Worm (Caenorhabditis elegans) whole organism, midembryonic: Measurements from ENCODE around the gene srsy-2.

ENCODE experiments used
- T22C8.4 ChIP-seq: fragments of 200-800 bp; sonication (Bioruptor generic); IDR thresholded peaks from 2 replicates; pipeline ENCODE4 v1.3.6; 2022; ENCODE audit warnings: missing genetic modification characterization, missing compliant biosample characterization
- cog-1 ChIP-seq: sonication (generic microtip); optimal IDR thresholded peaks from 2 replicates; lab custom pipeline; 2016; ENCODE audit warnings: missing genetic modification characterization, missing compliant biosample characterization
- flt-1 ChIP-seq: fragments of 200-800 bp; sonication (Bioruptor generic); IDR thresholded peaks from 2 replicates; pipeline ENCODE4 v1.3.6; 2022; ENCODE audit warnings: missing genetic modification characterization, missing compliant biosample characterization
- klf-2 ChIP-seq: fragments of 200-800 bp; sonication (Bioruptor generic); conservative IDR thresholded peaks from 2 replicates; pipeline ENCODE4 v1.3.6; 2022; ENCODE audit warnings: missing genetic modification reagents, missing genetic modification characterization, missing compliant biosample characterization
- med-1 ChIP-seq: sonication (generic microtip); optimal IDR thresholded peaks from 2 replicates; lab custom pipeline; 2017; ENCODE audit warnings: missing genetic modification characterization, mild to moderate bottlenecking, missing compliant biosample characterization, antibody characterized with exemption, missing genetic modification reagents; ENCODE audit not compliant: insufficient read depth
- ref-1 ChIP-seq: fragments of 200-800 bp; sonication (Bioruptor generic); conservative IDR thresholded peaks from 2 replicates; pipeline ENCODE4 v1.3.6; 2022; ENCODE audit warnings: missing genetic modification reagents, missing genetic modification characterization, missing compliant biosample characterization
- tab-1 ChIP-seq: fragments of 200-800 bp; sonication (Bioruptor generic); IDR thresholded peaks from 2 replicates; pipeline ENCODE4 v1.3.6; 2022; ENCODE audit warnings: missing genetic modification characterization, missing compliant biosample characterization
- ztf-23 ChIP-seq: fragments of 200-800 bp; sonication (Bioruptor generic); IDR thresholded peaks from 2 replicates; pipeline ENCODE4 v1.3.6; 2022; ENCODE audit warnings: missing genetic modification reagents, missing genetic modification characterization, missing compliant biosample characterization
- ztf-29 ChIP-seq: fragments of 200-800 bp; sonication (Bioruptor generic); IDR thresholded peaks from 2 replicates; pipeline ENCODE4 v1.3.6; 2022; ENCODE audit warnings: missing genetic modification reagents, missing genetic modification characterization, missing compliant biosample characterization

Gene srsy-2

DNA sequence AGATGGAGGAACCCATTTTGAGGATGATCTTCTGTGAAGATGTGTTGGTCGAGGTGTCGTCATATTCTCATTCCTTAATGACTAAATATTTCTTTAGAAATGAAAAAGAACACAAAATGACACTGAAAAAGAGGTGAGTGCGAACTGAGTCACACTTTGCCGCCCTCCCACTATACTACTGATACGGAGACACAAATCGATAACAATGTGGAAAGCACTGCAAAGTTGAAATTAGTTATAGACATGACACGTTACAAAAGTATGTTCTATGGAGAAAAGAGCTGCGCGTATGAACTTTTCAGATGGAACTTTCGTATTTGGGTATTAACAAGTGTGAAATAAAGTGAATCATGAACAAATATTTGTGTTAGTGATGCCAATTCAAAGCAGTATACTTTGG, 17.3 kb upstream of the srsy-2 start, which contains the start of gene tat-4:
Gene tat-4 (minus strand): TSS at position 117 of the 400 bp plus-strand sequence.
- TF ChIP-seq tab-1 (GFP tag; lab: Robert Waterston, UW) (no peak), ref-1 (GFP tag; lab: Robert Waterston, UW) (no peak), T22C8.4 (no peak), med-1 (GFP tag; lab: Kevin White, UChicago) (no peak), ztf-29 (GFP tag; lab: Robert Waterston, UW) (no peak), cog-1 (no peak), klf-2 (GFP tag; lab: Robert Waterston, UW) (no peak), flt-1 (GFP tag; lab: Robert Waterston, UW) (no peak), ztf-23 (GFP tag; lab: Robert Waterston, UW) (no peak)

DNA sequence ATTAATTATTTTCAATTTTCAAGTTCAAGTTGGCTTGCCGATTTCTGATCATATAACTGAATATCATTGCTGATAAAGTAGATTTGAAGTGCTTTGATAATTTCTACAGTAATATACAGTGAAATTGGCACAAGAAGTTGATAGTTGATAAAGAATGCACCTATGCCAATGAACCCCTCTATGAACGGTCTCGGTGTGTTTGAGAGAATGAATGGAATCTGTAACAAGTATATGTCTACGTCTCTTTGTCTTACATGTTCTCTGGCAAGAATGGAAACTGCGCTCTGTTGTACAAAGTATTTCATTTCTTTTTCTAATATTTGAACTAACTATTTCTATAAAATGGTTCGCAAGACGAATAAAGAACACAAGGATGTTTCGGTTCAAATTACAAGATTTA, 14.9 kb upstream of the srsy-2 start, which contains the start of gene T24H7.8:
Gene T24H7.8 (plus strand): TSS at position 301 of the 400 bp plus-strand sequence.
- no peak for TF ChIP-seq cog-1
- no peak for TF ChIP-seq ztf-29 (GFP tag; lab: Robert Waterston, UW)
- no peak for TF ChIP-seq ztf-23 (GFP tag; lab: Robert Waterston, UW)
- TF ChIP-seq med-1 (GFP tag; lab: Kevin White, UChicago), result no peak

ce11 chrII:6236093-6236945, 9.4 kb upstream of the srsy-2 start:
- TF ChIP-seq ref-1 (GFP tag; lab: Robert Waterston, UW), result no peak
- no peak for TF ChIP-seq klf-2 (GFP tag; lab: Robert Waterston, UW)
- TF ChIP-seq flt-1 (GFP tag; lab: Robert Waterston, UW), result no peak
- TF ChIP-seq med-1 (GFP tag; lab: Kevin White, UChicago), result no peak
- TF ChIP-seq T22C8.4, result no peak
- no peak for TF ChIP-seq ztf-29 (GFP tag; lab: Robert Waterston, UW)
- no peak for TF ChIP-seq cog-1
- no peak for TF ChIP-seq tab-1 (GFP tag; lab: Robert Waterston, UW)

DNA sequence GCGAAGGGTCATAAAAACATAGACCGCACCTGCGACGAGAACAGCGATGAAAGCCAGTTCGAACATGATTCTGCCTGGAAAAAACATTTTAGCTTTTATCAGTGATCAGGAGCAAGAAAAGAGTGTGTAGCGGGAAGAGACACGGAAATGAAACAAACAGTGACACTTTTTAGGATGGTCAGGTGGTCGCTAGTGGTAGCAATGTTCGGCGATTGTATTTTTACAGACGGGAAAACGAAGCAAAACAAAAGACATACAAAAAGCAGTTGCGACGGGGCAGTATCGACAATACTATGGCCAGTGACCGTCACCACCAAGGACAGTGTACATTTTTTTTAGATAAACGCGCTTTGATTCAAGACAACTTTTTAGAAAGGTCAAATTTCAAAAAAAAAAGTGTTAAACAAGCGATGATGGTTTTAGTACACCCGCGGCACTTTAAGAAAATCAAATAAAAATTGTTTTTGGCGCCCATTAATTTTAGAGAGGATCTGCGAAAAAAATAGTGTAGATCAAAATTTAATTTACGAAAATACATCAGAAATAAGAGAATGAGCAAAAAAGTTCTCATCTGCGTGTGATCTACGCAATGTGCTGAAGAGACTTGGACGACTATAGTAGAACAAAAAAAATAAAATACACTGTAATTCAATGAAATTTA, 8.7 kb upstream of the srsy-2 start, which contains the start of gene T24H7.9:
Gene T24H7.9 (minus strand): TSS at position 74 of the 661 bp plus-strand sequence.
- no peak for TF ChIP-seq flt-1 (GFP tag; lab: Robert Waterston, UW)
- no peak for TF ChIP-seq tab-1 (GFP tag; lab: Robert Waterston, UW)
- TF ChIP-seq ztf-23 (GFP tag; lab: Robert Waterston, UW), result no peak
- TF ChIP-seq med-1 (GFP tag; lab: Kevin White, UChicago), result no peak
- no peak for TF ChIP-seq ztf-29 (GFP tag; lab: Robert Waterston, UW)
- TF ChIP-seq ref-1 (GFP tag; lab: Robert Waterston, UW), result no peak
- TF ChIP-seq klf-2 (GFP tag; lab: Robert Waterston, UW), result no peak
- no peak for TF ChIP-seq cog-1
- TF ChIP-seq T22C8.4, result no peak

ce11 chrII:6230116-6230515, 3.2 kb upstream of the srsy-2 start:
- TF ChIP-seq tab-1 (GFP tag; lab: Robert Waterston, UW) (no peak), ztf-29 (GFP tag; lab: Robert Waterston, UW) (no peak), klf-2 (GFP tag; lab: Robert Waterston, UW) (no peak), ztf-23 (GFP tag; lab: Robert Waterston, UW) (no peak), flt-1 (GFP tag; lab: Robert Waterston, UW) (no peak), T22C8.4 (no peak), ref-1 (GFP tag; lab: Robert Waterston, UW) (no peak), cog-1 (no peak), med-1 (GFP tag; lab: Kevin White, UChicago) (no peak)

DNA sequence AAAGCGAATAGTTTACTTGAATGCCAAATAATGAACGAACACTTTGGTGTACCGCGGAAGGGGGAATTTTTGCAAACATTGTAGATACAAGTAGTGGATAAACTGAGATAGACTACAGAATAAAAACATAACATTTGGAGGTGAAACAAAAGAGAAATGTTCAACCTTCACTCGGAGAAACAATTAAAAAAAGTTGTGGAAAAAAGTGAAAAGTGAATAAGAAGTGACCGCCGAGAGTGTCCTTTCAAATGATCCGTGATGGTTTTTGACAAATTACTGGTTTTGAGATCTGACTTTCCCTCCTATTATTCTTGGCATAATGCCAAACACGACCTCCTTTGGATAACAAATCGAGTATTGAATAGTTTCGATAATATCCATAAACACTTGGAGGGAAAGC, 3.1 kb downstream of the srsy-2 start:
- no peak for TF ChIP-seq T22C8.4
- no peak for TF ChIP-seq tab-1 (GFP tag; lab: Robert Waterston, UW)
- TF ChIP-seq ref-1 (GFP tag; lab: Robert Waterston, UW), result no peak
- TF ChIP-seq med-1 (GFP tag; lab: Kevin White, UChicago), result no peak

DNA sequence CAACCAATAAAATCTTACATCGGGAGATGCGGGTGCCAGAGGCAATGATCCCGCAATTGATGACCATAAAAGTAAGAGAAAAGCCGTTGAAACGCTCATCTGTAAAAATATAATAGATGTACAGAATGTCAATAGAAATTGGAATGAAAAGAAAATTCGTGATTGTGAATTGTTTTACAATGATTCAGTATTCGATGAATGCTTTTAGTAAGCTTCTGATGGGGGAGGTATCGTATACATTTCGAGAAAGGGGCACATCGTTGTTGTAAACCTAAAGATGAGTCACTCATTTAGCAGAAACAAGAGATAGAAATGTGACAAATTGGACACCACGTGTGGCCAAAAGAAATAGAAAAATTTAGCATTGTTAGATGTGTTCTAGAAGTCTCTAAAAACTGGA, 4.3 kb downstream of the srsy-2 start, which contains the start of gene C30B5.6:
Gene C30B5.6 (minus strand): TSS at position 101 of the 400 bp plus-strand sequence.
- no peak for TF ChIP-seq ref-1 (GFP tag; lab: Robert Waterston, UW)
- TF ChIP-seq ztf-29 (GFP tag; lab: Robert Waterston, UW), result no peak
- TF ChIP-seq tab-1 (GFP tag; lab: Robert Waterston, UW), result no peak
- no peak for TF ChIP-seq ztf-23 (GFP tag; lab: Robert Waterston, UW)

- TF ChIP-seq med-1 (GFP tag; lab: Kevin White, UChicago), result no peak
- TF ChIP-seq tab-1 (GFP tag; lab: Robert Waterston, UW), result no peak
- no peak for TF ChIP-seq klf-2 (GFP tag; lab: Robert Waterston, UW)
- TF ChIP-seq cog-1, result no peak
- TF ChIP-seq ztf-29 (GFP tag; lab: Robert Waterston, UW), result no peak
- no peak for TF ChIP-seq ref-1 (GFP tag; lab: Robert Waterston, UW)
- no peak for TF ChIP-seq flt-1 (GFP tag; lab: Robert Waterston, UW)
Measured at ce11 chrII:6221470-6221869, 5.4 kb downstream of the srsy-2 start.

- TF ChIP-seq flt-1 (GFP tag; lab: Robert Waterston, UW) (no peak), T22C8.4 (no peak), ztf-23 (GFP tag; lab: Robert Waterston, UW) (no peak)
Measured at ce11 chrII:6219346-6219745, 7.5 kb downstream of the srsy-2 start, which contains the start of gene mks-2. mks-2 (minus strand) TSS chrII:6219446.
